Fruit fly (Drosophila melanogaster) whole organism, prepupa: ENCODE measurements around the gene CG13713.

ENCODE experiments used
- Blimp-1 ChIP-seq: fragments of 200-800 bp; sonication (Bioruptor generic); optimal IDR thresholded peaks from 3 replicates; lab custom pipeline; 2017; ENCODE audit warnings: missing biosample characterization, missing genetic modification characterization, mild to moderate bottlenecking, moderate library complexity, missing genetic modification reagents
- CG10631 ChIP-seq: fragments of 200-800 bp; sonication (Bioruptor generic); optimal IDR thresholded peaks from 2 replicates; lab custom pipeline; 2016; ENCODE audit warnings: missing biosample characterization, missing genetic modification characterization
- CG10669 ChIP-seq: fragments of 200-800 bp; sonication (Bioruptor generic); optimal IDR thresholded peaks from 3 replicates; lab custom pipeline; 2018; ENCODE audit warnings: missing biosample characterization, mild to moderate bottlenecking, missing genetic modification characterization, moderate library complexity
- CG11294 ChIP-seq: fragments of 200-800 bp; sonication (Bioruptor generic); IDR thresholded peaks from 2 replicates; pipeline ENCODE4 v1.3.6; 2022; ENCODE audit warnings: missing biosample characterization, missing genetic modification characterization
- CG11762 ChIP-seq: fragments of 200-800 bp; sonication (Bioruptor generic); optimal IDR thresholded peaks from 3 replicates; lab custom pipeline; 2016; ENCODE audit warnings: missing biosample characterization, missing genetic modification characterization; ENCODE audit not compliant: insufficient read depth
- CG11902 ChIP-seq: fragments of 200-800 bp; sonication (Bioruptor generic); optimal IDR thresholded peaks from 3 replicates; lab custom pipeline; 2016; ENCODE audit warnings: missing biosample characterization, missing genetic modification characterization
- CG15336 ChIP-seq: fragments of 200-800 bp; sonication (Bioruptor generic); IDR thresholded peaks from 2 replicates; pipeline ENCODE4 v1.3.6; 2022; ENCODE audit warnings: missing biosample characterization, missing genetic modification characterization
- CG3032 ChIP-seq: fragments of 200-800 bp; optimal IDR thresholded peaks from 2 replicates; lab custom pipeline; 2019; ENCODE audit warnings: missing biosample characterization, mild to moderate bottlenecking, missing genetic modification characterization, moderate library complexity
- CG32006 ChIP-seq: fragments of 200-800 bp; sonication (Bioruptor generic); optimal IDR thresholded peaks from 3 replicates; lab custom pipeline; 2017; ENCODE audit warnings: missing biosample characterization, mild to moderate bottlenecking, missing genetic modification characterization
- CG3919 ChIP-seq: fragments of 200-800 bp; sonication (Bioruptor generic); optimal IDR thresholded peaks from 3 replicates; lab custom pipeline; 2016; ENCODE audit warnings: missing biosample characterization, missing genetic modification characterization
- CG6163 ChIP-seq: fragments of 200-800 bp; sonication (Bioruptor generic); IDR thresholded peaks from 3 replicates; pipeline ENCODE4 v1.3.6; 2022; ENCODE audit warnings: missing biosample characterization, missing genetic modification characterization
- CG6276 ChIP-seq: fragments of 200-800 bp; sonication (Bioruptor generic); optimal IDR thresholded peaks from 2 replicates; lab custom pipeline; 2017; ENCODE audit warnings: missing biosample characterization, mild to moderate bottlenecking, missing genetic modification characterization
- CG6854 ChIP-seq: fragments of 200-800 bp; sonication (Bioruptor generic); optimal IDR thresholded peaks from 2 replicates; lab custom pipeline; 2017; ENCODE audit warnings: missing biosample characterization, mild to moderate bottlenecking, missing genetic modification characterization
- CG8119 ChIP-seq: fragments of 200-800 bp; sonication (Bioruptor generic); IDR thresholded peaks from 3 replicates; pipeline ENCODE4 v1.3.6; 2022; ENCODE audit warnings: missing biosample characterization, missing genetic modification characterization
- CG9139 ChIP-seq: fragments of 200-800 bp; sonication (Bioruptor generic); optimal IDR thresholded peaks from 3 replicates; lab custom pipeline; 2017; ENCODE audit warnings: missing biosample characterization, mild to moderate bottlenecking, missing genetic modification characterization
- Eip75B ChIP-seq: fragments of 200-800 bp; sonication (Bioruptor generic); optimal IDR thresholded peaks from 3 replicates; lab custom pipeline; 2016; ENCODE audit warnings: missing biosample characterization, missing genetic modification characterization
- Eip78C ChIP-seq: fragments of 200-800 bp; sonication (Bioruptor generic); peaks from one replicate; lab custom pipeline; 2016; ENCODE audit warnings: missing biosample characterization, missing genetic modification characterization
- Ets21C ChIP-seq: fragments of 200-800 bp; sonication (Bioruptor generic); optimal IDR thresholded peaks from 3 replicates; lab custom pipeline; 2016; ENCODE audit warnings: missing biosample characterization, missing genetic modification characterization
- Ets96B ChIP-seq: fragments of 200-800 bp; optimal IDR thresholded peaks from 2 replicates; lab custom pipeline; 2019; ENCODE audit warnings: missing biosample characterization, mild to moderate bottlenecking, missing genetic modification characterization, moderate library complexity
- Gug ChIP-seq: fragments of 200-800 bp; sonication (Bioruptor generic); IDR thresholded peaks from 2 replicates; pipeline ENCODE4 v1.3.6; 2022; ENCODE audit warnings: missing biosample characterization, missing genetic modification characterization
- Hr4 ChIP-seq: fragments of 200-800 bp; sonication (Bioruptor generic); optimal IDR thresholded peaks from 3 replicates; lab custom pipeline; 2016; ENCODE audit warnings: missing biosample characterization, missing genetic modification characterization
- Lpt ChIP-seq: fragments of 200-800 bp; sonication (Bioruptor generic); optimal IDR thresholded peaks from 3 replicates; lab custom pipeline; 2016; ENCODE audit warnings: missing biosample characterization, missing genetic modification characterization
- OdsH ChIP-seq: fragments of 200-800 bp; sonication (Bioruptor generic); optimal IDR thresholded peaks from 3 replicates; lab custom pipeline; 2016; ENCODE audit warnings: missing biosample characterization, missing genetic modification characterization
- Sox102F ChIP-seq: fragments of 200-800 bp; sonication (Bioruptor generic); optimal IDR thresholded peaks from 2 replicates; lab custom pipeline; 2016; ENCODE audit warnings: missing biosample characterization, mild to moderate bottlenecking, missing genetic modification characterization
- Sox14 ChIP-seq: fragments of 200-800 bp; sonication (Bioruptor generic); optimal IDR thresholded peaks from 3 replicates; lab custom pipeline; 2016; ENCODE audit warnings: missing biosample characterization, missing genetic modification characterization
- achi ChIP-seq: fragments of 200-800 bp; sonication (Bioruptor generic); optimal IDR thresholded peaks from 3 replicates; lab custom pipeline; 2016; ENCODE audit warnings: missing biosample characterization, missing genetic modification characterization
- acj6 ChIP-seq: fragments of 200-800 bp; sonication (Bioruptor generic); optimal IDR thresholded peaks from 3 replicates; lab custom pipeline; 2016; ENCODE audit warnings: missing biosample characterization, missing genetic modification characterization
- dsx ChIP-seq: fragments of 200-800 bp; optimal IDR thresholded peaks from 3 replicates; lab custom pipeline; 2019; ENCODE audit warnings: missing biosample characterization, mild to moderate bottlenecking, missing genetic modification characterization, moderate library complexity; ENCODE audit not compliant: poor library complexity, severe bottlenecking
- eg ChIP-seq: fragments of 200-800 bp; sonication (Bioruptor generic); IDR thresholded peaks from 3 replicates; pipeline ENCODE4 v1.3.6; 2022; ENCODE audit warnings: missing biosample characterization, missing genetic modification characterization
- fd59A ChIP-seq: fragments of 200-800 bp; sonication (Bioruptor generic); optimal IDR thresholded peaks from 2 replicates; lab custom pipeline; 2017; ENCODE audit warnings: missing biosample characterization, mild to moderate bottlenecking, missing genetic modification characterization, missing genetic modification reagents
- lz ChIP-seq: fragments of 200-800 bp; sonication (Bioruptor generic); optimal IDR thresholded peaks from 3 replicates; lab custom pipeline; 2016; ENCODE audit warnings: missing biosample characterization, missing genetic modification characterization
- net ChIP-seq: fragments of 200-800 bp; sonication (Bioruptor generic); optimal IDR thresholded peaks from 3 replicates; lab custom pipeline; 2016; ENCODE audit warnings: missing biosample characterization, missing genetic modification characterization
- pdm3 ChIP-seq: fragments of 200-800 bp; sonication (Bioruptor generic); optimal IDR thresholded peaks from 3 replicates; lab custom pipeline; 2016; ENCODE audit warnings: missing biosample characterization, missing genetic modification characterization
- spab ChIP-seq: fragments of 200-800 bp; sonication (Bioruptor generic); optimal IDR thresholded peaks from 2 replicates; lab custom pipeline; 2017; ENCODE audit warnings: missing biosample characterization, mild to moderate bottlenecking, missing genetic modification characterization, missing genetic modification reagents
- ss ChIP-seq, 2 experiments: fragments of 200-800 bp; sonication (Bioruptor generic); optimal IDR thresholded peaks; 2 replicates in 1 of 2; 3 replicates in 1 of 2; lab custom pipeline; 2017 to 2018; ENCODE audit warnings: mild to moderate bottlenecking in 2 of 2, missing biosample characterization in 2 of 2, missing genetic modification characterization in 2 of 2, moderate library complexity in 1 of 2
- svp ChIP-seq: fragments of 200-800 bp; sonication (Bioruptor generic); peaks from one replicate; lab custom pipeline; 2016; ENCODE audit warnings: missing biosample characterization, missing genetic modification characterization
- topi ChIP-seq: fragments of 200-800 bp; sonication (Bioruptor generic); optimal IDR thresholded peaks from 3 replicates; lab custom pipeline; 2016; ENCODE audit warnings: missing biosample characterization, missing genetic modification characterization

Gene CG13713

DNA sequence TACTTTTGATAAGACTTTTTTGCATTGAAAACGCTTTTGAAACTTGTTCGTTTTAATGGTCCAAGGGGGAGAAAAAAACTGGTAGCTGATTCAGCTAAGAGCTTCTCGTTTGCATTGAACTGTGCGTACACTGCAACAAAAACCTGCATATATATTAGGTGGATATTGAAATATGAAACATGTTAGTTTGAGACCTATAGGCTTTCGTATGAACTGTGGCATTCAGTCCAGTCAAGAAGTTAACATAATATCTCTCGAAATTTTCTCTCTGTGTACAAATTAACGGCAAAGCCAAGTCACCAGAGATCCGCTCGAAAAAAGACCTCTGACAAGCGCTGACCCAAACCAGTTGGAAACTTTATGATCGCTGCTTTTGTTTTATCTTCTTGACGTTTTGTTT lies 631 bp downstream of the CG13713 start (continued):
- TF ChIP-seq CG32006 (GFP tag; lab: Kevin White, UChicago) (peak; percentile 91), Eip75B (GFP tag; lab: Kevin White, UChicago) (peak; percentile 86), CG11762 (peak; percentile 79), CG6276 (peak; percentile 87), CG10669 (GFP tag; lab: Kevin White, UChicago) (peak; percentile 78), CG10631 (GFP tag; lab: Kevin White, UChicago) (peak; percentile 70), CG9139 (peak; percentile 43)

- TF ChIP-seq Hr4 (GFP tag; lab: Kevin White, UChicago), result no peak
- no peak for TF ChIP-seq spab
- peak; percentile 75 for TF ChIP-seq dsx
- TF ChIP-seq CG11902 (GFP tag; lab: Kevin White, UChicago), result no peak
- no peak for TF ChIP-seq CG11762
- TF ChIP-seq Blimp-1, result no peak
- TF ChIP-seq CG8119, result no peak
- no peak for TF ChIP-seq CG6163 (GFP tag; lab: Robert Waterston, UW)
- TF ChIP-seq Eip78C, result peak; percentile 3
- no peak for TF ChIP-seq net (GFP tag; lab: Kevin White, UChicago)
- TF ChIP-seq, all 60 proteins: peak for 2
Measured at dm6 chr3L:4698496-4698895, 1.1 kb downstream of the CG13713 start.

dm6 chr3L:4700091-4700490 lies 2.7 kb downstream of the CG13713 start:
- TF ChIP-seq CG32006 (GFP tag; lab: Kevin White, UChicago) (peak; percentile 40), CG6163 (GFP tag; lab: Robert Waterston, UW) (peak; percentile 47; the same call in 1 of the 3 replicates), Hr4 (GFP tag; lab: Kevin White, UChicago) (peak; percentile 8), Eip78C (peak; percentile 48), eg (peak; percentile 82), CG15336 (peak; percentile 76), CG6276 (peak; percentile 18), CG8119 (peak; percentile 70), Sox14 (GFP tag; lab: Kevin White, UChicago) (no peak), Sox102F (GFP tag; lab: Kevin White, UChicago) (no peak), CG11294 (GFP tag; lab: Robert Waterston, UW) (peak; percentile 43; the same call in 1 of the 2 replicates), Gug (GFP tag; lab: Robert Waterston, UW) (peak; percentile 51; the same call in 1 of the 2 replicates), CG10631 (GFP tag; lab: Kevin White, UChicago) (no peak)

- TF ChIP-seq CG6854 (GFP tag; lab: Kevin White, UChicago), result no peak
- TF ChIP-seq CG32006 (GFP tag; lab: Kevin White, UChicago), result peak; percentile 9
- peak; percentile 26 for TF ChIP-seq achi (GFP tag; lab: Kevin White, UChicago)
- TF ChIP-seq svp (GFP tag; lab: Kevin White, UChicago), result no peak
- peak; percentile 27 for TF ChIP-seq Ets96B
- peak; percentile 8 for TF ChIP-seq Hr4 (GFP tag; lab: Kevin White, UChicago)
- TF ChIP-seq dsx, result peak; percentile 6
- peak; percentile 2 for TF ChIP-seq CG3032 (tag; lab: Kevin White, UChicago)
- TF ChIP-seq CG15336, result no peak
- TF ChIP-seq lz, result no peak
- no peak; the same call in 2 of the 3 replicates for TF ChIP-seq CG8119
- TF ChIP-seq CG3919 (GFP tag; lab: Kevin White, UChicago), result no peak
- TF ChIP-seq OdsH (GFP tag; lab: Kevin White, UChicago), result peak; percentile 33
- TF ChIP-seq CG10669 (GFP tag; lab: Kevin White, UChicago), result peak; percentile 17
- no peak for TF ChIP-seq CG9139
- TF ChIP-seq fd59A (GFP tag; lab: Kevin White, UChicago), result peak; percentile 4
- TF ChIP-seq Lpt (GFP tag; lab: Kevin White, UChicago), result no peak
- TF ChIP-seq Eip78C, result peak; percentile 80
- TF ChIP-seq topi (GFP tag; lab: Kevin White, UChicago), result no peak
- peak; percentile 46 for TF ChIP-seq acj6 (GFP tag; lab: Kevin White, UChicago)
- TF ChIP-seq pdm3 (GFP tag; lab: Kevin White, UChicago), result peak; percentile 24
- no peak for TF ChIP-seq eg
- TF ChIP-seq Ets21C, result no peak
- peak; percentile 58; the same call in 2 of the 3 replicates for TF ChIP-seq CG6163 (GFP tag; lab: Robert Waterston, UW)
- peak in 1 of 2 experiments; percentile 29 for TF ChIP-seq ss (GFP tag; optimal IDR thresholded peaks at IDR 0.05; lab: Kevin White, UChicago)
- TF ChIP-seq, all 60 proteins: peak for 14
Measured at dm6 chr3L:4702003-4702402, 4.6 kb downstream of the CG13713 start.
